Worm (Caenorhabditis elegans): Measurements from ENCODE around the gene fkh-3.
"Not testable (repeated sequence)": the region's sequence is repeated elsewhere in the genome, so short reads cannot be mapped to it uniquely, and the experiment has no call there.

DNA sequence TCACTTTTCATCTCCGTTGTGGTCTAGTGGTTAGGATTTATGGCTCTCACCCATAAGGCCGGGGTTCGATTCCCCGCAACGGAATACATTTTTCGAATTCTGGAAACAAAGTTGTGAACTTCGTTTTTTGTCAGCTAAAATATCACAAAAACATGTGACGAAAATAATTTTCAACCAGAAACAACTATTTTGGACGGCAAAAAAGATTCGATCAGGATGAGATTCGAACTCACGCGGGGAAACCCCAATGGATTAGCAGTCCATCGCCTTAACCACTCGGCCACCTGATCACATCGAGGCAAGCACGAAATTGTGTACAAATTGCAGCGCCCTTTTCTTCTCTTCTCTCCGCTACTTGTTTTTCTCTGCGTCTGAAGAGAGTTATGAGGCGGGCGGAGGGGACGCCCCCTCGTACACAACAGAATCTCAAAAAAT, 25.4 kb upstream of the fkh-3 start:
- peak; percentile 78 for TF ChIP-seq lir-3 (tag; optimal IDR thresholded peaks at IDR 0.05)
- not testable (repeated sequence) for TF ChIP-seq snpc-4 (tag; optimal IDR thresholded peaks at IDR 0.05); ceh-82 (tag; optimal IDR thresholded peaks at IDR 0.05); zag-1 (tag; optimal IDR thresholded peaks at IDR 0.05); daf-8 (GFP tag; IDR thresholded peaks at IDR 0.05); Y75B8A.6 (GFP tag; IDR thresholded peaks at IDR 0.05)
- TF ChIP-seq dpl-1 (GFP tag; optimal IDR thresholded peaks at IDR 0.05) = peak; percentile 29
- peak; percentile 76 for TF ChIP-seq lin-38 (GFP tag; IDR thresholded peaks at IDR 0.05)
- TF ChIP-seq F37D6.2 (tag; optimal IDR thresholded peaks at IDR 0.05) = peak; percentile 34
- peak; percentile 38 for TF ChIP-seq nhr-11 (tag; optimal IDR thresholded peaks at IDR 0.05)
- TF ChIP-seq nhr-28 (tag; optimal IDR thresholded peaks at IDR 0.05) = peak; percentile 17
- peak; percentile 78 for TF ChIP-seq lin-13 (GFP tag; optimal IDR thresholded peaks at IDR 0.05)
- TF ChIP-seq lin-29 (GFP tag; IDR thresholded peaks at IDR 0.05) = 0 out of 2 replicates have a peak, but pooled peaks have one; percentile 55

All from whole organism, L4 larva.